Fruit fly (Drosophila melanogaster) whole organism, embryonic: ENCODE results near the gene Tcs4.

Experiments used
- CG12104 ChIP-seq: fragments of 200-800 bp; sonication (Bioruptor generic); optimal IDR thresholded peaks from 3 replicates; lab custom pipeline; 2016; ENCODE audit warnings: missing biosample characterization, missing genetic modification characterization
- CG12299 ChIP-seq: fragments of 200-800 bp; sonication (Bioruptor generic); optimal IDR thresholded peaks from 2 replicates; lab custom pipeline; 2018; ENCODE audit warnings: missing biosample characterization, mild to moderate bottlenecking, missing genetic modification characterization
- CG12659 ChIP-seq: fragments of 200-800 bp; sonication (Bioruptor generic); optimal IDR thresholded peaks from 3 replicates; lab custom pipeline; 2017; ENCODE audit warnings: mild to moderate bottlenecking, missing biosample characterization, missing genetic modification reagents, missing genetic modification characterization
- CG12744 ChIP-seq: fragments of 200-800 bp; sonication (Bioruptor generic); optimal IDR thresholded peaks from 2 replicates; lab custom pipeline; 2016; ENCODE audit warnings: missing biosample characterization, missing genetic modification characterization
- CG17385 ChIP-seq: fragments of 200-800 bp; sonication (Bioruptor generic); optimal IDR thresholded peaks from 3 replicates; lab custom pipeline; 2018; ENCODE audit warnings: missing biosample characterization, mild to moderate bottlenecking, missing genetic modification characterization
- CG17568 ChIP-seq: fragments of 200-800 bp; sonication (Bioruptor generic); optimal IDR thresholded peaks from 2 replicates; lab custom pipeline; 2018; ENCODE audit warnings: missing biosample characterization, mild to moderate bottlenecking, missing genetic modification characterization, moderate library complexity
- CG17829 ChIP-seq: fragments of 200-800 bp; optimal IDR thresholded peaks from 2 replicates; lab custom pipeline; 2019; ENCODE audit warnings: missing biosample characterization, mild to moderate bottlenecking, missing genetic modification characterization, moderate library complexity
- CG17912 ChIP-seq: fragments of 200-800 bp; sonication (Bioruptor generic); optimal IDR thresholded peaks from 2 replicates; lab custom pipeline; 2018; ENCODE audit warnings: missing biosample characterization, mild to moderate bottlenecking, missing genetic modification characterization
- CG1832 ChIP-seq: fragments of 200-800 bp; sonication (Bioruptor generic); optimal IDR thresholded peaks from 2 replicates; lab custom pipeline; 2017; ENCODE audit warnings: missing biosample characterization, mild to moderate bottlenecking, missing genetic modification characterization, inconsistent platforms
- CG30431 ChIP-seq: fragments of 200-800 bp; sonication (Bioruptor generic); optimal IDR thresholded peaks from 2 replicates; lab custom pipeline; 2017; ENCODE audit warnings: missing biosample characterization, missing genetic modification characterization
- CG31441 ChIP-seq: fragments of 200-800 bp; sonication (Bioruptor generic); IDR thresholded peaks from 2 replicates; pipeline ENCODE4 v1.3.6; 2022; ENCODE audit warnings: missing biosample characterization, missing genetic modification characterization
- CG3163 ChIP-seq: fragments of 200-800 bp; sonication (Bioruptor generic); optimal IDR thresholded peaks from 3 replicates; lab custom pipeline; 2016; ENCODE audit warnings: missing biosample characterization, missing genetic modification characterization
- CG34376 ChIP-seq: fragments of 200-800 bp; sonication (Bioruptor generic); optimal IDR thresholded peaks from 2 replicates; lab custom pipeline; 2018; ENCODE audit warnings: missing biosample characterization, mild to moderate bottlenecking, missing genetic modification characterization
- CG34422 ChIP-seq: fragments of 200-800 bp; sonication (Bioruptor generic); IDR thresholded peaks from 3 replicates; pipeline ENCODE4 v1.3.6; 2022; ENCODE audit warnings: missing biosample characterization, missing genetic modification characterization
- CG6765 ChIP-seq: fragments of 200-800 bp; sonication (Bioruptor generic); optimal IDR thresholded peaks from 3 replicates; lab custom pipeline; 2017; ENCODE audit warnings: missing biosample characterization, mild to moderate bottlenecking, missing genetic modification characterization
- CG7271 ChIP-seq: fragments of 200-800 bp; sonication (Bioruptor generic); optimal IDR thresholded peaks from 2 replicates; lab custom pipeline; 2018; ENCODE audit warnings: missing biosample characterization, mild to moderate bottlenecking, missing genetic modification characterization, moderate library complexity
- CG7786 ChIP-seq: fragments of 200-800 bp; sonication (Bioruptor generic); optimal IDR thresholded peaks from 2 replicates; lab custom pipeline; 2016; ENCODE audit warnings: missing biosample characterization, missing genetic modification characterization
- Chrac-16 ChIP-seq: fragments of 200-800 bp; sonication (Bioruptor generic); optimal IDR thresholded peaks from 3 replicates; lab custom pipeline; 2016; ENCODE audit warnings: missing biosample characterization, missing genetic modification characterization
- CrebB ChIP-seq: fragments of 200-800 bp; sonication (Bioruptor generic); optimal IDR thresholded peaks from 3 replicates; lab custom pipeline; 2018; ENCODE audit warnings: missing biosample characterization, mild to moderate bottlenecking, missing genetic modification characterization
- Dip3 ChIP-seq: fragments of 200-800 bp; sonication (Bioruptor generic); optimal IDR thresholded peaks from 3 replicates; lab custom pipeline; 2016; ENCODE audit warnings: missing biosample characterization, missing genetic modification characterization
- Doc3 ChIP-seq: fragments of 200-800 bp; sonication (Bioruptor generic); IDR thresholded peaks from 3 replicates; pipeline ENCODE4 v1.3.6; 2022; ENCODE audit warnings: missing biosample characterization, missing genetic modification characterization; ENCODE audit not compliant: partially characterized antibody
- Dref ChIP-seq: fragments of 200-800 bp; sonication (Bioruptor generic); IDR thresholded peaks from 2 replicates; pipeline ENCODE4 v1.3.6; 2022; ENCODE audit warnings: missing biosample characterization, missing genetic modification characterization
- MESR4 ChIP-seq: fragments of 200-800 bp; sonication (Bioruptor generic); optimal IDR thresholded peaks from 2 replicates; lab custom pipeline; 2018; ENCODE audit warnings: missing biosample characterization, mild to moderate bottlenecking, missing genetic modification characterization, moderate library complexity
- Oaz ChIP-seq: fragments of 200-800 bp; sonication (Bioruptor generic); IDR thresholded peaks from 2 replicates; pipeline ENCODE4 v1.3.6; 2022; ENCODE audit warnings: missing biosample characterization, missing genetic modification characterization
- Opbp ChIP-seq: fragments of 200-800 bp; sonication (Bioruptor generic); IDR thresholded peaks from 3 replicates; pipeline ENCODE4 v1.3.6; 2022; ENCODE audit warnings: missing biosample characterization, missing genetic modification characterization; ENCODE audit not compliant: partially characterized antibody
- Sox102F ChIP-seq: fragments of 200-800 bp; sonication (Bioruptor generic); optimal IDR thresholded peaks from 2 replicates; lab custom pipeline; 2018; ENCODE audit warnings: missing biosample characterization, mild to moderate bottlenecking, missing genetic modification characterization, moderate library complexity
- Xbp1 ChIP-seq: fragments of 200-800 bp; sonication (Bioruptor generic); optimal IDR thresholded peaks from 3 replicates; lab custom pipeline; 2016; ENCODE audit warnings: missing biosample characterization, mild to moderate bottlenecking, missing genetic modification characterization
- abd-A ChIP-seq: fragments of 200-800 bp; sonication (Bioruptor generic); optimal IDR thresholded peaks from 3 replicates; lab custom pipeline; 2019; ENCODE audit warnings: missing biosample characterization, mild to moderate bottlenecking, missing genetic modification characterization, moderate library complexity
- bigmax ChIP-seq: fragments of 200-800 bp; sonication (Bioruptor generic); optimal IDR thresholded peaks from 2 replicates; lab custom pipeline; 2018; ENCODE audit warnings: missing biosample characterization, mild to moderate bottlenecking, missing genetic modification characterization
- cg ChIP-seq: fragments of 200-800 bp; sonication (Bioruptor generic); optimal IDR thresholded peaks from 3 replicates; lab custom pipeline; 2019; ENCODE audit warnings: missing biosample characterization, mild to moderate bottlenecking, missing genetic modification characterization, moderate library complexity
- chn ChIP-seq: fragments of 200-800 bp; sonication (Bioruptor generic); optimal IDR thresholded peaks from 2 replicates; lab custom pipeline; 2016; ENCODE audit warnings: missing biosample characterization, missing genetic modification characterization
- croc ChIP-seq: fragments of 200-800 bp; sonication (Bioruptor generic); conservative IDR thresholded peaks from 3 replicates; pipeline ENCODE4 v1.3.6; 2022; ENCODE audit warnings: missing biosample characterization, missing genetic modification characterization
- dimm ChIP-seq: fragments of 200-800 bp; sonication (Bioruptor generic); IDR thresholded peaks from 2 replicates; pipeline ENCODE4 v1.3.6; 2022; ENCODE audit warnings: missing biosample characterization, missing genetic modification characterization
- ems ChIP-seq: fragments of 200-800 bp; sonication (Bioruptor generic); optimal IDR thresholded peaks from 3 replicates; lab custom pipeline; 2016; ENCODE audit warnings: missing biosample characterization, missing genetic modification characterization
- gfzf ChIP-seq: fragments of 200-800 bp; sonication (Bioruptor generic); optimal IDR thresholded peaks from 2 replicates; lab custom pipeline; 2016; ENCODE audit warnings: missing biosample characterization, mild to moderate bottlenecking, missing genetic modification characterization, moderate library complexity
- gt ChIP-seq: fragments of 200-800 bp; sonication (Bioruptor generic); IDR thresholded peaks from 2 replicates; pipeline ENCODE4 v1.3.6; 2022; ENCODE audit warnings: missing biosample characterization, missing genetic modification characterization
- inv ChIP-seq: fragments of 200-800 bp; sonication (Bioruptor generic); IDR thresholded peaks from 2 replicates; pipeline ENCODE4 v1.3.6; 2022; ENCODE audit warnings: missing biosample characterization, missing genetic modification characterization; ENCODE audit not compliant: partially characterized antibody
- maf-S ChIP-seq: fragments of 200-800 bp; sonication (Bioruptor generic); optimal IDR thresholded peaks from 2 replicates; lab custom pipeline; 2016; ENCODE audit warnings: missing biosample characterization, missing genetic modification characterization
- nom ChIP-seq: fragments of 200-800 bp; sonication (Bioruptor generic); optimal IDR thresholded peaks from 2 replicates; lab custom pipeline; 2017; ENCODE audit warnings: missing biosample characterization, missing genetic modification characterization, mild to moderate bottlenecking, moderate library complexity, missing genetic modification reagents
- org-1 ChIP-seq: fragments of 200-800 bp; sonication (Bioruptor generic); optimal IDR thresholded peaks from 2 replicates; lab custom pipeline; 2017; ENCODE audit warnings: missing biosample characterization, missing genetic modification characterization
- pho ChIP-seq: fragments of 200-800 bp; sonication (Bioruptor generic); optimal IDR thresholded peaks from 2 replicates; lab custom pipeline; 2016; ENCODE audit warnings: missing biosample characterization, missing genetic modification characterization
- psq ChIP-seq: fragments of 200-800 bp; sonication (Bioruptor generic); optimal IDR thresholded peaks from 2 replicates; lab custom pipeline; 2017; ENCODE audit warnings: missing biosample characterization, missing genetic modification characterization
- pum ChIP-seq: fragments of 200-800 bp; sonication (Bioruptor generic); optimal IDR thresholded peaks from 2 replicates; lab custom pipeline; 2016; ENCODE audit warnings: missing biosample characterization, missing genetic modification characterization
- repo ChIP-seq: fragments of 200-800 bp; sonication (Bioruptor generic); optimal IDR thresholded peaks from 2 replicates; lab custom pipeline; 2016; ENCODE audit warnings: missing biosample characterization, missing genetic modification characterization
- schlank ChIP-seq: fragments of 200-800 bp; sonication (Bioruptor generic); optimal IDR thresholded peaks from 2 replicates; lab custom pipeline; 2018; ENCODE audit warnings: missing biosample characterization, mild to moderate bottlenecking, missing genetic modification characterization
- stwl ChIP-seq: fragments of 200-800 bp; sonication (Bioruptor generic); optimal IDR thresholded peaks from 3 replicates; lab custom pipeline; 2018; ENCODE audit warnings: missing biosample characterization, mild to moderate bottlenecking, missing genetic modification characterization, moderate library complexity
- sug ChIP-seq: fragments of 200-800 bp; optimal IDR thresholded peaks from 2 replicates; lab custom pipeline; 2019; ENCODE audit warnings: missing biosample characterization, mild to moderate bottlenecking, missing genetic modification characterization, moderate library complexity
- vfl ChIP-seq: fragments of 200-800 bp; sonication (Bioruptor generic); optimal IDR thresholded peaks from 2 replicates; lab custom pipeline; 2016; ENCODE audit warnings: missing biosample characterization, missing genetic modification characterization
- zfh2 ChIP-seq: fragments of 200-800 bp; sonication (Bioruptor generic); optimal IDR thresholded peaks from 2 replicates; lab custom pipeline; 2016; ENCODE audit warnings: missing biosample characterization, missing genetic modification characterization

Gene Tcs4

dm6 chrX:19692951-19693698 is 8.4 kb downstream of the Tcs4 start, which contains the start of gene Mer (continued):
- peak; percentile 90 for TF ChIP-seq CG34376
- peak; percentile 51 for TF ChIP-seq CG17568 (GFP tag; lab: Kevin White, UChicago)
- TF ChIP-seq CG7271 (tag; lab: Kevin White, UChicago): no peak
- TF ChIP-seq CG3163: peak; percentile 72
- peak; percentile 37; the same call in 1 of the 2 replicates for TF ChIP-seq dimm (GFP tag; lab: Robert Waterston, UW)
- peak; percentile 81 for TF ChIP-seq CG31441 (GFP tag; lab: Robert Waterston, UW)
- TF ChIP-seq schlank: peak; percentile 75
- TF ChIP-seq CG30431 (GFP tag; lab: Kevin White, UChicago): peak; percentile 67
- peak; percentile 81 for TF ChIP-seq Chrac-16 (GFP tag; lab: Kevin White, UChicago)
- TF ChIP-seq vfl (GFP tag; lab: Kevin White, UChicago): peak; percentile 76
- TF ChIP-seq Sox102F (GFP tag; lab: Kevin White, UChicago): no peak
- TF ChIP-seq CrebB: peak; percentile 83
- no peak for TF ChIP-seq inv (GFP tag; lab: Robert Waterston, UW)
- TF ChIP-seq cg: no peak
- TF ChIP-seq gt (GFP tag; lab: Robert Waterston, UW): no peak
- no peak for TF ChIP-seq bigmax
- peak; percentile 81 for TF ChIP-seq CG7786 (GFP tag; lab: Kevin White, UChicago)
- peak; percentile 76 for TF ChIP-seq repo (GFP tag; lab: Kevin White, UChicago)
- TF ChIP-seq CG17912 (GFP tag; lab: Kevin White, UChicago): peak; percentile 48
- peak; percentile 60 for TF ChIP-seq ems (GFP tag; lab: Kevin White, UChicago)
- peak; percentile 87 for TF ChIP-seq CG17829
- TF ChIP-seq Oaz (GFP tag; lab: Robert Waterston, UW): peak; percentile 67
- peak; percentile 77 for TF ChIP-seq CG17385 (GFP tag; lab: Kevin White, UChicago)
- TF ChIP-seq nom (GFP tag; lab: Kevin White, UChicago): peak; percentile 79
- TF ChIP-seq CG6765 (GFP tag; lab: Kevin White, UChicago): peak; percentile 78
- peak; percentile 84 for TF ChIP-seq CG12299 (tag; lab: Kevin White, UChicago)
- no peak for TF ChIP-seq Doc3 (GFP tag; lab: Robert Waterston, UW)
- TF ChIP-seq psq (GFP tag; lab: Kevin White, UChicago): peak; percentile 44
- peak; percentile 77 for TF ChIP-seq chn (GFP tag; lab: Kevin White, UChicago)
- TF ChIP-seq CG12744 (GFP tag; lab: Kevin White, UChicago): peak; percentile 49
- peak; percentile 65 for TF ChIP-seq croc (GFP tag; lab: Robert Waterston, UW)
- TF ChIP-seq MESR4: peak; percentile 86
- peak; percentile 72 for TF ChIP-seq pho (GFP tag; lab: Kevin White, UChicago)
- peak; percentile 6 for TF ChIP-seq CG12104 (GFP tag; lab: Kevin White, UChicago)
- TF ChIP-seq Opbp: no peak
- TF ChIP-seq stwl (tag; lab: Kevin White, UChicago): peak; percentile 59
- TF ChIP-seq sug (tag; lab: Kevin White, UChicago): peak; percentile 70
- no peak for TF ChIP-seq abd-A
- peak; percentile 90 for TF ChIP-seq CG12659 (GFP tag; lab: Kevin White, UChicago)
- peak; percentile 78 for TF ChIP-seq pum (GFP tag; lab: Kevin White, UChicago)
- no peak for TF ChIP-seq CG1832 (GFP tag; lab: Kevin White, UChicago)
- 0 out of 2 replicates have a peak, but pooled peaks have one; percentile 25 for TF ChIP-seq Dref
- TF ChIP-seq maf-S (GFP tag; lab: Kevin White, UChicago): peak; percentile 81
- peak; percentile 84 for TF ChIP-seq zfh2 (GFP tag; lab: Kevin White, UChicago)
- peak; percentile 87 for TF ChIP-seq Xbp1 (GFP tag; lab: Kevin White, UChicago)
- peak; percentile 75 for TF ChIP-seq gfzf
- peak; percentile 81 for TF ChIP-seq org-1
- peak; percentile 88 for TF ChIP-seq CG34422 (GFP tag; lab: Robert Waterston, UW)
- TF ChIP-seq Dip3 (GFP tag; lab: Kevin White, UChicago): peak; percentile 47
